In genomic region chrIV:9614060-9614459, ce11 we compare ENCODE assay signal across 4 worm cellular contexts.
TF ChIP-seq lines count a peak whose summit lies in the region.

No protein-coding gene starts in this region.

TF ChIP-seq in whole organism, L1 larva, 84 proteins besides CTCF, POLR2A, EP300 and RAD21:
- TF ChIP-seq blmp-1 (tag; optimal IDR thresholded peaks at IDR 0.05; lab: Kevin White, UChicago) (peak; percentile 3), lin-39 (tag; optimal IDR thresholded peaks at IDR 0.05; lab: Kevin White, UChicago) (no peak), F16B12.6 (tag; optimal IDR thresholded peaks at IDR 0.05; lab: Kevin White, UChicago) (no peak), nhr-28 (tag; optimal IDR thresholded peaks at IDR 0.05; lab: Kevin White, UChicago) (no peak)

TF ChIP-seq in whole organism, L2 larva, 48 proteins besides CTCF, POLR2A, EP300 and RAD21:
- TF ChIP-seq sma-9 (GFP tag; optimal IDR thresholded peaks at IDR 0.05; lab: Kevin White, UChicago) (peak; percentile 46), sma-9 (tag; optimal IDR thresholded peaks at IDR 0.05; lab: Kevin White, UChicago) (no peak), alr-1 (tag; optimal IDR thresholded peaks at IDR 0.05; lab: Kevin White, UChicago) (no peak), nhr-77 (tag; optimal IDR thresholded peaks at IDR 0.05; lab: Kevin White, UChicago) (no peak), elt-1 (tag; optimal IDR thresholded peaks at IDR 0.05; lab: Kevin White, UChicago) (peak; percentile 93), nhr-23 (tag; optimal IDR thresholded peaks at IDR 0.05; lab: Kevin White, UChicago) (peak; percentile 99), lin-11 (tag; optimal IDR thresholded peaks at IDR 0.05; lab: Kevin White, UChicago) (no peak)

TF ChIP-seq in whole organism, L3 larva, 47 proteins besides CTCF, POLR2A, EP300 and RAD21:
- TF ChIP-seq ztf-4 (tag; optimal IDR thresholded peaks at IDR 0.05; lab: Kevin White, UChicago) (no peak), fos-1 (tag; optimal IDR thresholded peaks at IDR 0.05; lab: Kevin White, UChicago) (no peak), nhr-23 (tag; optimal IDR thresholded peaks at IDR 0.05; lab: Kevin White, UChicago) (peak; percentile 22), mml-1 (tag; optimal IDR thresholded peaks at IDR 0.05; lab: Kevin White, UChicago) (no peak), eor-1 (tag; optimal IDR thresholded peaks at IDR 0.05; lab: Kevin White, UChicago) (no peak), nfya-1 (tag; optimal IDR thresholded peaks at IDR 0.05; lab: Kevin White, UChicago; ENCODE audit: insufficient read depth) (no peak), pha-4 (tag; optimal IDR thresholded peaks at IDR 0.05; lab: Kevin White, UChicago) (no peak), egl-5 (tag; optimal IDR thresholded peaks at IDR 0.05; lab: Kevin White, UChicago) (no peak), pqm-1 (tag; optimal IDR thresholded peaks at IDR 0.05; lab: Kevin White, UChicago) (no peak), nhr-67 (tag; optimal IDR thresholded peaks at IDR 0.05; lab: Kevin White, UChicago) (no peak), elt-1 (tag; optimal IDR thresholded peaks at IDR 0.05; lab: Kevin White, UChicago) (peak; percentile 99), lsy-12 (tag; optimal IDR thresholded peaks at IDR 0.05; lab: Kevin White, UChicago) (no peak), aly-2 (tag; optimal IDR thresholded peaks at IDR 0.05; lab: Kevin White, UChicago) (no peak), elt-3 (tag; optimal IDR thresholded peaks at IDR 0.05; lab: Kevin White, UChicago) (no peak), nhr-25 (tag; optimal IDR thresholded peaks at IDR 0.05; lab: Kevin White, UChicago) (no peak), nhr-43 (tag; optimal IDR thresholded peaks at IDR 0.05; lab: Kevin White, UChicago; ENCODE audit: poor library complexity, severe bottlenecking) (no peak), nhr-28 (tag; optimal IDR thresholded peaks at IDR 0.05; lab: Kevin White, UChicago) (no peak)

TF ChIP-seq in whole organism, mixed stage, embryonic, 35 proteins besides CTCF, POLR2A, EP300 and RAD21:
- TF ChIP-seq nhr-76 (tag; optimal IDR thresholded peaks at IDR 0.05; lab: Kevin White, UChicago) (no peak), elt-1 (tag; optimal IDR thresholded peaks at IDR 0.05; lab: Kevin White, UChicago; ENCODE audit: borderline replicate concordance, insufficient read depth) (peak; percentile 100)

Comparison
In these comparisons a context has a peak if more than half of its experiments do, and no peak if none do; other contexts are left out.
1. Of the 22 proteins assayed by ChIP-seq in both whole organism, L1 larva and whole organism, L2 larva: peak only in whole organism, L1 larva: blmp-1; only in whole organism, L2 larva: none; in both: none; in neither: 21.